Worm (Caenorhabditis elegans) whole organism, young adult: Measurements from ENCODE around the gene lgc-15.

ENCODE experiments used
- akir-1 ChIP-seq: fragments of 200-800 bp; sonication (Bioruptor generic); optimal IDR thresholded peaks from 2 replicates; lab custom pipeline; 2018; ENCODE audit warnings: mild to moderate bottlenecking, missing genetic modification characterization, moderate library complexity, missing compliant biosample characterization
- attf-6 ChIP-seq: fragments of 200-800 bp; sonication (Bioruptor generic); IDR thresholded peaks from 2 replicates; pipeline ENCODE4 v1.3.6; 2022; ENCODE audit warnings: missing genetic modification reagents, missing genetic modification characterization, missing compliant biosample characterization
- pha-4 ChIP-seq: fragments of 150-350 bp; sonication (generic microtip); optimal IDR thresholded peaks from 2 replicates; lab custom pipeline; 2014; ENCODE audit warnings: missing biosample characterization, missing genetic modification reagents, missing genetic modification characterization
- snpc-3.4 ChIP-seq: sonication (generic microtip); optimal IDR thresholded peaks from 2 replicates; lab custom pipeline; 2017; ENCODE audit warnings: missing genetic modification characterization, mild to moderate bottlenecking, missing compliant biosample characterization, antibody characterized with exemption, moderate library complexity, missing genotype, missing genetic modification reagents
- snpc-4 ChIP-seq, 5 experiments: fragments of 150-350 bp in 1 of 5; sonication (generic microtip) in 4 of 5; optimal IDR thresholded peaks; 2 replicates each; lab custom pipeline; 2014 to 2018; ENCODE audit warnings: missing genetic modification characterization in 5 of 5, missing biosample characterization in 3 of 5, antibody characterized with exemption in 2 of 5, mild to moderate bottlenecking in 2 of 5, missing compliant biosample characterization in 2 of 5, missing genotype in 2 of 5, moderate library complexity in 2 of 5, missing genetic modification reagents in 1 of 5

DNA sequence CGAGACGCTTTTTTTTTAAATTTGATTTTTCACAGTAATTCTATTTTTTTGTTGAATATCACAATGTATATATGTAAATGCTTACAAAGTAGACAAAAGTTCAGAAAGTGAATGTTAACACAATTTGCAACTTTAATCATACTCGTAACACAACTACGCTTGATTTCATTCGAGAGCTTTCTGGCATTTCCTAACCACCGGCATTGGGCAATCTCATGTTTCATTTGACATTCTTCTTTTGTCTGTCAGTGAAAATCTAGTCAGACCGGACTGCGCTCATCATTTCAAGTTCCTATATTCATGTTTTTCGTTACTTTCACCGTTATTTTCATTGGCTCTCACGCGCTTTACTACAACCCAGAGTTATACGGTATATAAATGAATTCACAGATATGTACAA lies 2.9 kb upstream of the lgc-15 start, which contains the start of gene lgc-14:
- TF ChIP-seq attf-6 (GFP tag; lab: Robert Waterston, UW), result no peak
- TF ChIP-seq snpc-4 (GFP tag; optimal IDR thresholded peaks at IDR 0.05; lab: Kevin White, UChicago), result no peak
- no peak for TF ChIP-seq snpc-4 (tag; optimal IDR thresholded peaks at IDR 0.05; lab: Kevin White, UChicago)
- TF ChIP-seq snpc-3.4 (tag; lab: Kevin White, UChicago), result no peak
- no peak for TF ChIP-seq pha-4
- TF ChIP-seq akir-1 (GFP tag; lab: Kevin White, UChicago), result no peak
